Fruit fly (Drosophila melanogaster): ENCODE data around the gene Rtc1.

- no peak for TF ChIP-seq kay (GFP tag; ENCODE audit: borderline replicate concordance)
- TF ChIP-seq pad (GFP tag; optimal IDR thresholded peaks at IDR 0.05): no peak
Measured at dm6 chrX:13791011-13791410, 34.0 kb downstream of the Rtc1 start, which contains the start of gene CG10993.

All from whole organism, adult.